Fruit fly (Drosophila melanogaster) whole organism, adult: ENCODE measurements around the gene CG33777.
A peak's percentile ranks its signal among the peaks of the same experiment; 100 is the strongest.

ENCODE experiments used
- CG11617 ChIP-seq: fragments of 200-800 bp; sonication (Bioruptor generic); optimal IDR thresholded peaks from 2 replicates; lab custom pipeline; 2017; ENCODE audit warnings: mild to moderate bottlenecking, missing biosample characterization, missing genetic modification reagents, missing genetic modification characterization
- CG12768 ChIP-seq: fragments of 200-800 bp; sonication (Bioruptor generic); optimal IDR thresholded peaks from 2 replicates; lab custom pipeline; 2017; ENCODE audit warnings: missing biosample characterization, missing genetic modification characterization, mild to moderate bottlenecking, moderate library complexity, missing genetic modification reagents
- CG14711 ChIP-seq: fragments of 200-800 bp; sonication (Bioruptor generic); optimal IDR thresholded peaks from 2 replicates; lab custom pipeline; 2018; ENCODE audit warnings: missing biosample characterization, mild to moderate bottlenecking, missing genetic modification characterization, moderate library complexity
- CG1620 ChIP-seq: fragments of 200-800 bp; sonication (Bioruptor generic); optimal IDR thresholded peaks from 2 replicates; lab custom pipeline; 2016; ENCODE audit warnings: missing biosample characterization, missing genetic modification characterization
- CG33017 ChIP-seq: fragments of 200-800 bp; sonication (Bioruptor generic); optimal IDR thresholded peaks from 2 replicates; lab custom pipeline; 2018; ENCODE audit warnings: missing biosample characterization, mild to moderate bottlenecking, missing genetic modification characterization, moderate library complexity
- CG5204 ChIP-seq: fragments of 200-800 bp; sonication (Bioruptor generic); optimal IDR thresholded peaks from 2 replicates; lab custom pipeline; 2016; ENCODE audit warnings: missing biosample characterization, missing genetic modification characterization
- CG7045 ChIP-seq: fragments of 200-800 bp; sonication (Bioruptor generic); optimal IDR thresholded peaks from 2 replicates; lab custom pipeline; 2017; ENCODE audit warnings: missing biosample characterization, mild to moderate bottlenecking, missing genetic modification characterization
- CG7101 ChIP-seq: fragments of 200-800 bp; sonication (Bioruptor generic); optimal IDR thresholded peaks from 2 replicates; lab custom pipeline; 2018; ENCODE audit warnings: missing biosample characterization, mild to moderate bottlenecking, missing genetic modification characterization, moderate library complexity
- Clk ChIP-seq: fragments of 200-800 bp; sonication (Bioruptor generic); optimal IDR thresholded peaks from 2 replicates; lab custom pipeline; 2017; ENCODE audit warnings: missing biosample characterization, missing genetic modification characterization
- Crg-1 ChIP-seq: fragments of 200-800 bp; sonication (Bioruptor generic); optimal IDR thresholded peaks from 2 replicates; lab custom pipeline; 2016; ENCODE audit warnings: missing biosample characterization, missing genetic modification characterization
- Hr96 ChIP-seq: fragments of 200-800 bp; sonication (Bioruptor generic); optimal IDR thresholded peaks from 2 replicates; lab custom pipeline; 2016; ENCODE audit warnings: missing biosample characterization, missing genetic modification characterization
- Mnt ChIP-seq: fragments of 200-800 bp; sonication (Bioruptor generic); optimal IDR thresholded peaks from 2 replicates; lab custom pipeline; 2016; ENCODE audit warnings: missing biosample characterization, mild to moderate bottlenecking, missing genetic modification characterization
- bab1 ChIP-seq: fragments of 200-800 bp; sonication (Bioruptor generic); optimal IDR thresholded peaks from 3 replicates; lab custom pipeline; 2019; ENCODE audit warnings: missing biosample characterization, mild to moderate bottlenecking, missing genetic modification characterization, moderate library complexity
- cic ChIP-seq: fragments of 200-800 bp; sonication (Bioruptor generic); optimal IDR thresholded peaks from 2 replicates; lab custom pipeline; 2017; ENCODE audit warnings: missing biosample characterization, mild to moderate bottlenecking, missing genetic modification characterization, moderate library complexity
- cnc ChIP-seq, 2 experiments: fragments of >200 bp; optimal IDR thresholded peaks; 2 replicates each; lab custom pipeline; 2017
- kay ChIP-seq: fragments of 200-800 bp; sonication (Bioruptor generic); peaks from one replicate; lab custom pipeline; 2016; ENCODE audit warnings: missing biosample characterization, missing genetic modification characterization, borderline replicate concordance
- ovo ChIP-seq: fragments of 200-800 bp; sonication (Bioruptor generic); optimal IDR thresholded peaks from 2 replicates; lab custom pipeline; 2016; ENCODE audit warnings: missing biosample characterization, missing genetic modification characterization
- pad ChIP-seq: fragments of 200-800 bp; sonication (Bioruptor generic); optimal IDR thresholded peaks from 3 replicates; lab custom pipeline; 2017; ENCODE audit warnings: missing biosample characterization, missing genetic modification characterization, mild to moderate bottlenecking, moderate library complexity, missing genetic modification reagents
- tj ChIP-seq: fragments of 200-800 bp; sonication (Bioruptor generic); optimal IDR thresholded peaks from 3 replicates; lab custom pipeline; 2017; ENCODE audit warnings: missing biosample characterization, mild to moderate bottlenecking, missing genetic modification characterization, moderate library complexity
- toe ChIP-seq: fragments of 200-800 bp; sonication (Bioruptor generic); optimal IDR thresholded peaks from 2 replicates; lab custom pipeline; 2016; ENCODE audit warnings: missing biosample characterization, missing genetic modification characterization

Gene CG33777

dm6 chr3L:4532841-4533619, 22.0 kb downstream of the CG33777 start, which contains the start of gene CG11353:
Gene CG11353 (plus strand): TSS chr3L:4533170.
- TF ChIP-seq CG11617 (GFP tag; lab: Kevin White, UChicago) (no peak), tj (GFP tag; lab: Kevin White, UChicago) (peak; percentile 30), kay (peak; percentile 44)

- TF ChIP-seq bab1 (peak; percentile 67), kay (no peak)
Observed at dm6 chr3L:4531941-4532478, 23.0 kb downstream of the CG33777 start, which contains the start of gene Tie. Gene Tie (minus strand): TSS chr3L:4532145.

- no peak for TF ChIP-seq ovo (GFP tag; lab: Kevin White, UChicago)
- TF ChIP-seq cnc (optimal IDR thresholded peaks at IDR 0.05; lab: Kevin White, UChicago): no peak
Observed at dm6 chr3L:4521809-4522208, 33.2 kb downstream of the CG33777 start.

dm6 chr3L:4519417-4519931, 35.6 kb downstream of the CG33777 start:
- TF ChIP-seq toe (GFP tag; lab: Kevin White, UChicago) (no peak), Crg-1 (GFP tag; lab: Kevin White, UChicago) (no peak), cic (no peak)

dm6 chr3L:4516378-4516777, 38.7 kb downstream of the CG33777 start:
- TF ChIP-seq tj (GFP tag; lab: Kevin White, UChicago): no peak
- no peak for TF ChIP-seq Mnt (GFP tag; lab: Kevin White, UChicago)
- TF ChIP-seq CG1620: no peak
- TF ChIP-seq Crg-1 (GFP tag; lab: Kevin White, UChicago): no peak
- TF ChIP-seq toe (GFP tag; lab: Kevin White, UChicago): no peak
- no peak for TF ChIP-seq CG5204
- TF ChIP-seq CG12768: no peak
- no peak for TF ChIP-seq CG33017 (tag; lab: Kevin White, UChicago)
- TF ChIP-seq CG14711: no peak
- no peak for TF ChIP-seq bab1
- TF ChIP-seq CG7045: no peak

- no peak for TF ChIP-seq tj (GFP tag; lab: Kevin White, UChicago)
- no peak for TF ChIP-seq CG14711
- TF ChIP-seq bab1: no peak
- TF ChIP-seq CG12768: no peak
- TF ChIP-seq Mnt (GFP tag; lab: Kevin White, UChicago): no peak
- TF ChIP-seq pad (GFP tag; lab: Kevin White, UChicago): no peak
- TF ChIP-seq kay: no peak
- TF ChIP-seq ovo (GFP tag; lab: Kevin White, UChicago): no peak
- no peak for TF ChIP-seq cic
- no peak for TF ChIP-seq Clk (GFP tag; lab: Kevin White, UChicago)
- no peak for TF ChIP-seq Hr96 (GFP tag; lab: Kevin White, UChicago)
- TF ChIP-seq CG5204: no peak
- no peak for TF ChIP-seq CG1620
- TF ChIP-seq CG11617 (GFP tag; lab: Kevin White, UChicago): no peak
Observed at dm6 chr3L:4510317-4510716, 44.7 kb downstream of the CG33777 start.

dm6 chr3L:4508926-4509457, 46.0 kb downstream of the CG33777 start:
- TF ChIP-seq CG7045: no peak
- TF ChIP-seq ovo (GFP tag; lab: Kevin White, UChicago): no peak
- TF ChIP-seq pad (GFP tag; lab: Kevin White, UChicago): no peak
- TF ChIP-seq CG12768: no peak
- TF ChIP-seq toe (GFP tag; lab: Kevin White, UChicago): no peak
- no peak for TF ChIP-seq Mnt (GFP tag; lab: Kevin White, UChicago)
- TF ChIP-seq cic: no peak
- no peak for TF ChIP-seq Crg-1 (GFP tag; lab: Kevin White, UChicago)
- no peak for TF ChIP-seq CG14711
- no peak for TF ChIP-seq Clk (GFP tag; lab: Kevin White, UChicago)
- TF ChIP-seq CG7101 (tag; lab: Kevin White, UChicago): no peak
- no peak for TF ChIP-seq CG11617 (GFP tag; lab: Kevin White, UChicago)
- TF ChIP-seq kay: no peak
- no peak for TF ChIP-seq CG5204
- no peak for TF ChIP-seq bab1

dm6 chr3L:4508307-4508706, 46.7 kb downstream of the CG33777 start, which contains the start of gene NT1:
Gene NT1 (minus strand): TSS chr3L:4508433.
- TF ChIP-seq CG14711 (no peak), CG12768 (no peak), CG7101 (tag; lab: Kevin White, UChicago) (no peak), Clk (GFP tag; lab: Kevin White, UChicago) (no peak), CG7045 (no peak), tj (GFP tag; lab: Kevin White, UChicago) (no peak), pad (GFP tag; lab: Kevin White, UChicago) (no peak), bab1 (no peak), ovo (GFP tag; lab: Kevin White, UChicago) (no peak)
